Worm (Caenorhabditis elegans): ENCODE measurements around the gene F42C5.3.

- TF ChIP-seq med-1 (GFP tag; optimal IDR thresholded peaks at IDR 0.05; ENCODE audit: insufficient read depth) (no peak), tab-1 (GFP tag; IDR thresholded peaks at IDR 0.05) (no peak), cog-1 (tag; optimal IDR thresholded peaks at IDR 0.05) (no peak), klf-2 (GFP tag; conservative IDR thresholded peaks at IDR 0.05) (no peak), ztf-29 (GFP tag; IDR thresholded peaks at IDR 0.05) (no peak)
These were observed 26.8 kb downstream of the F42C5.3 start, which contains the start of gene C06E4.3 for ce11 chrIV:7260587-7260986.
